Worm (Caenorhabditis elegans) whole organism, L3 larva: ENCODE measurements around the gene tbc-18.
A peak's percentile ranks its signal among the peaks of the same experiment; 100 is the strongest.

ENCODE experiments used
- R02D3.7 ChIP-seq: fragments of 150-350 bp; optimal IDR thresholded peaks from 2 replicates; lab custom pipeline; 2014; ENCODE audit warnings: missing biosample characterization, missing genetic modification characterization
- ceh-82 ChIP-seq: fragments of 150-350 bp; optimal IDR thresholded peaks from 2 replicates; lab custom pipeline; 2014; ENCODE audit warnings: missing biosample characterization, missing genetic modification characterization
- egl-27 ChIP-seq: sonication (generic microtip); optimal IDR thresholded peaks from 4 replicates; lab custom pipeline; 2017; ENCODE audit warnings: missing biosample characterization, missing genetic modification reagents, missing genetic modification characterization
- fkh-10 ChIP-seq: sonication (generic microtip); optimal IDR thresholded peaks from 2 replicates; lab custom pipeline; 2017; ENCODE audit warnings: missing biosample characterization, missing genetic modification reagents, missing genetic modification characterization
- fos-1 ChIP-seq: fragments of 150-350 bp; optimal IDR thresholded peaks from 2 replicates; lab custom pipeline; 2014; ENCODE audit warnings: missing biosample characterization, missing genetic modification characterization
- lin-39 ChIP-seq: fragments of 150-350 bp; optimal IDR thresholded peaks from 2 replicates; lab custom pipeline; 2018; ENCODE audit warnings: missing biosample characterization, missing genetic modification reagents, missing genetic modification characterization
- nhr-28 ChIP-seq: fragments of 150-350 bp; optimal IDR thresholded peaks from 2 replicates; lab custom pipeline; 2014; ENCODE audit warnings: missing biosample characterization, missing genetic modification characterization
- pqm-1 ChIP-seq: fragments of 150-350 bp; optimal IDR thresholded peaks from 2 replicates; lab custom pipeline; 2017; ENCODE audit warnings: missing biosample characterization, missing genetic modification characterization, inconsistent platforms
- unc-62 ChIP-seq: fragments of 150-350 bp; sonication (generic microtip); optimal IDR thresholded peaks from 4 replicates; lab custom pipeline; 2014; ENCODE audit warnings: missing biosample characterization, missing genetic modification reagents, missing genetic modification characterization

DNA sequence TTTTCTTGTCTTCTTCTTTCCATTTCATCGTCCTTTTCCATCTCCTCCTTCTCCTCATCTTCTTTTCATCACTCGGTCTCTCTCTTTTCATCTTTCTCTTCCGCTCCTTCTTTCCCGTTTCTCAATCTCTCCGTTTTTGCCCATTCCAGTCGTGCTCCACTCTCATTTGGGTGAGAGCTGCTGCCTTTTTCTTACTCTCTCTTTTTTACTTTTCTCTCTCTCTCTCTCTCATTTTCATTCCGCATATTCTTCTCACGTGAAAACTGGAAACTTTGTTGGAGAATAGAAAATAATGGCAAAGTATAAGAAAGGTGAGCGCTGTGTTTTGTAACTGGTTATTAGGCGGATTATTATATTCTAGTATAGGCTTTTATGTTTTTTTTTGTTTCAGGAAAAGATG, at the start of gene tbc-18:
- TF ChIP-seq egl-27 (tag; lab: Kevin White, UChicago) (no peak), nhr-28 (tag; lab: Kevin White, UChicago) (no peak), unc-62 (GFP tag; lab: Kevin White, UChicago) (no peak), pqm-1 (peak; percentile 4), fkh-10 (peak; percentile 68), R02D3.7 (tag; lab: Kevin White, UChicago) (no peak), fos-1 (tag; lab: Kevin White, UChicago) (no peak), lin-39 (tag; lab: Kevin White, UChicago) (peak; percentile 61), ceh-82 (tag; lab: Kevin White, UChicago) (no peak)
